Worm (Caenorhabditis elegans): ENCODE data around the gene F39C12.1.
A peak's percentile ranks its signal among the peaks of the same experiment; 100 is the strongest.

F39C12.1 gene

ce11 chrX:4788958-4789357 lies 64.0 kb downstream of the F39C12.1 start (continued):
- TF ChIP-seq B0035.1 (tag; optimal IDR thresholded peaks at IDR 0.05) (peak; percentile 18), zim-3 (tag; optimal IDR thresholded peaks at IDR 0.05) (peak; percentile 66), F49E8.2 (tag; optimal IDR thresholded peaks at IDR 0.05; ENCODE audit: insufficient read depth) (no peak), let-526 (GFP tag; IDR thresholded peaks at IDR 0.05) (0 out of 2 replicates have a peak, but pooled peaks have one; percentile 15), lin-54 (GFP tag; optimal IDR thresholded peaks at IDR 0.05) (peak; percentile 49), lag-1 (GFP tag; IDR thresholded peaks at IDR 0.05) (no peak), aptf-2 (GFP tag; conservative IDR thresholded peaks at IDR 0.05) (no peak), mes-4 (tag; optimal IDR thresholded peaks at IDR 0.05) (peak; percentile 23), pha-4 (tag; optimal IDR thresholded peaks at IDR 0.05) (no peak), mxl-1 (tag; optimal IDR thresholded peaks at IDR 0.05) (peak; percentile 89), ztf-28 (GFP tag; IDR thresholded peaks at IDR 0.05) (peak; percentile 52; the same call in 1 of the 2 replicates), F22D6.2 (tag; optimal IDR thresholded peaks at IDR 0.05) (no peak), ccch-3 (GFP tag; optimal IDR thresholded peaks at IDR 0.05) (no peak), lin-26 (GFP tag; IDR thresholded peaks at IDR 0.05) (peak; percentile 97), B0019.2 (GFP tag; conservative IDR thresholded peaks at IDR 0.05) (no peak), dpl-1 (GFP tag; optimal IDR thresholded peaks at IDR 0.05) (no peak), egrh-3 (GFP tag; IDR thresholded peaks at IDR 0.05) (no peak), mel-28 (tag; optimal IDR thresholded peaks at IDR 0.05; ENCODE audit: borderline replicate concordance) (no peak), F55B11.4 (tag; optimal IDR thresholded peaks at IDR 0.05; ENCODE audit: borderline replicate concordance, insufficient read depth) (no peak), ztf-25 (GFP tag; IDR thresholded peaks at IDR 0.05) (peak; percentile 88), madf-8 (GFP tag; conservative IDR thresholded peaks at IDR 0.05) (no peak), lsy-27 (tag; optimal IDR thresholded peaks at IDR 0.05; ENCODE audit: borderline replicate concordance, insufficient read depth) (peak; percentile 39), lir-1 (GFP tag; conservative IDR thresholded peaks at IDR 0.05) (no peak), K12H6.12 (tag; optimal IDR thresholded peaks at IDR 0.05) (peak; percentile 20), hmg-20 (GFP tag; IDR thresholded peaks at IDR 0.05) (0 out of 2 replicates have a peak, but pooled peaks have one; percentile 21), cebp-1 (GFP tag; IDR thresholded peaks at IDR 0.05) (peak; percentile 34; the same call in 1 of the 2 replicates), cebp-1 (tag; optimal IDR thresholded peaks at IDR 0.05) (peak; percentile 65), hsf-1 (GFP tag; IDR thresholded peaks at IDR 0.05) (no peak), tbp1 (GFP tag; optimal IDR thresholded peaks at IDR 0.05) (peak; percentile 99), bed-1 (GFP tag; IDR thresholded peaks at IDR 0.05) (no peak), B0261.1 (tag; optimal IDR thresholded peaks at IDR 0.05) (peak; percentile 91), nhr-90 (tag; optimal IDR thresholded peaks at IDR 0.05) (peak; percentile 84), unc-130 (GFP tag; optimal IDR thresholded peaks at IDR 0.05) (no peak), Y53G8AR.9 (GFP tag; conservative IDR thresholded peaks at IDR 0.05) (no peak; the same call in 1 of the 2 replicates), ama-1 (optimal IDR thresholded peaks at IDR 0.05) (no peak), ama-1 (GFP tag; optimal IDR thresholded peaks at IDR 0.05) (peak; percentile 30 to 76), gei-17 (GFP tag; optimal IDR thresholded peaks at IDR 0.05) (no peak), atf-7 (tag; optimal IDR thresholded peaks at IDR 0.05) (peak; percentile 61), F52B5.7 (tag; optimal IDR thresholded peaks at IDR 0.05) (peak; percentile 39), dpff-1 (tag; optimal IDR thresholded peaks at IDR 0.05) (no peak), mcd-1 (GFP tag; IDR thresholded peaks at IDR 0.05) (no peak), aptf-3 (GFP tag; IDR thresholded peaks at IDR 0.05) (no peak), hlh-26 (GFP tag; conservative IDR thresholded peaks at IDR 0.05) (no peak), F33H1.4 (GFP tag; IDR thresholded peaks at IDR 0.05) (no peak), ceh-100 (GFP tag; IDR thresholded peaks at IDR 0.05) (peak; percentile 42; the same call in 1 of the 2 replicates), Y67H2A.10 (GFP tag; conservative IDR thresholded peaks at IDR 0.05) (no peak), ceh-79 (tag; optimal IDR thresholded peaks at IDR 0.05) (no peak), madf-6 (GFP tag; IDR thresholded peaks at IDR 0.05) (no peak), chd-7 (tag; optimal IDR thresholded peaks at IDR 0.05) (peak; percentile 77), tbx-9 (tag; optimal IDR thresholded peaks at IDR 0.05; ENCODE audit: borderline replicate concordance) (no peak)
